Worm (Caenorhabditis elegans): ENCODE results near the gene ape-1.
A peak's percentile ranks its signal among the peaks of the same experiment; 100 is the strongest.

The ape-1 gene

ce11 chrV:11638634-11639117, 37.1 kb upstream of the ape-1 start:
- TF ChIP-seq nfya-1 (tag; optimal IDR thresholded peaks at IDR 0.05; ENCODE audit: insufficient read depth), result peak; percentile 73
- no peak for TF ChIP-seq elt-2 (tag; optimal IDR thresholded peaks at IDR 0.05)
- TF ChIP-seq ceh-28 (tag; optimal IDR thresholded peaks at IDR 0.05), result no peak
- TF ChIP-seq eor-1 (tag; optimal IDR thresholded peaks at IDR 0.05), result no peak
- no peak for TF ChIP-seq nhr-67 (tag; optimal IDR thresholded peaks at IDR 0.05)
- TF ChIP-seq nhr-43 (tag; optimal IDR thresholded peaks at IDR 0.05; ENCODE audit: poor library complexity, severe bottlenecking), result no peak
- TF ChIP-seq unc-39 (tag; optimal IDR thresholded peaks at IDR 0.05), result no peak
- no peak for TF ChIP-seq mml-1 (tag; optimal IDR thresholded peaks at IDR 0.05)
- no peak for TF ChIP-seq ZK546.5 (tag; optimal IDR thresholded peaks at IDR 0.05)
- no peak for TF ChIP-seq nhr-237 (tag; optimal IDR thresholded peaks at IDR 0.05)
- TF ChIP-seq lin-39 (tag; optimal IDR thresholded peaks at IDR 0.05), result peak; percentile 56
- TF ChIP-seq tbx-2 (tag; optimal IDR thresholded peaks at IDR 0.05), result no peak
- TF ChIP-seq lsy-12 (tag; optimal IDR thresholded peaks at IDR 0.05), result peak; percentile 51
- no peak for TF ChIP-seq nhr-12 (tag; optimal IDR thresholded peaks at IDR 0.05)
- TF ChIP-seq jun-1 (tag; optimal IDR thresholded peaks at IDR 0.05), result peak; percentile 38
- TF ChIP-seq snpc-4 (tag; optimal IDR thresholded peaks at IDR 0.05), result peak; percentile 30
- TF ChIP-seq hmg-11 (tag; optimal IDR thresholded peaks at IDR 0.05), result peak; percentile 6
- TF ChIP-seq nhr-11 (tag; optimal IDR thresholded peaks at IDR 0.05), result peak; percentile 65
- no peak for TF ChIP-seq ceh-82 (tag; optimal IDR thresholded peaks at IDR 0.05)
- TF ChIP-seq mdl-1 (tag; optimal IDR thresholded peaks at IDR 0.05), result peak; percentile 18
- no peak for TF ChIP-seq skn-1 (tag; optimal IDR thresholded peaks at IDR 0.05)
- TF ChIP-seq daf-12 (tag; optimal IDR thresholded peaks at IDR 0.05), result no peak
- TF ChIP-seq fkh-2 (tag; optimal IDR thresholded peaks at IDR 0.05), result no peak
- TF ChIP-seq lin-15B (tag; optimal IDR thresholded peaks at IDR 0.05), result no peak
- TF ChIP-seq fkh-10 (GFP tag; optimal IDR thresholded peaks at IDR 0.05), result no peak
- TF ChIP-seq pqm-1 (tag; optimal IDR thresholded peaks at IDR 0.05), result no peak
- no peak for TF ChIP-seq ztf-11 (tag; optimal IDR thresholded peaks at IDR 0.05)
- no peak for TF ChIP-seq fos-1 (tag; optimal IDR thresholded peaks at IDR 0.05)
- no peak for TF ChIP-seq aly-2 (tag; optimal IDR thresholded peaks at IDR 0.05)
- TF ChIP-seq elt-3 (tag; optimal IDR thresholded peaks at IDR 0.05), result no peak
- peak; percentile 83 for TF ChIP-seq pha-4 (tag; optimal IDR thresholded peaks at IDR 0.05)
- peak; percentile 75 for TF ChIP-seq egl-5 (tag; optimal IDR thresholded peaks at IDR 0.05)
- no peak for TF ChIP-seq sea-2 (GFP tag; optimal IDR thresholded peaks at IDR 0.05)
- TF ChIP-seq ceh-9 (tag; optimal IDR thresholded peaks at IDR 0.05), result no peak

ce11 chrV:11641298-11641787, 34.4 kb upstream of the ape-1 start:
- no peak for TF ChIP-seq nhr-77 (tag; optimal IDR thresholded peaks at IDR 0.05)
- no peak for TF ChIP-seq ceh-16 (tag; optimal IDR thresholded peaks at IDR 0.05)
- peak; percentile 5 for TF ChIP-seq unc-62 (GFP tag; optimal IDR thresholded peaks at IDR 0.05)
- TF ChIP-seq elt-2 (tag; optimal IDR thresholded peaks at IDR 0.05), result no peak
- TF ChIP-seq mml-1 (tag; optimal IDR thresholded peaks at IDR 0.05), result no peak
- no peak for TF ChIP-seq nhr-25 (tag; optimal IDR thresholded peaks at IDR 0.05)
- TF ChIP-seq lin-39 (tag; optimal IDR thresholded peaks at IDR 0.05), result peak; percentile 56
- TF ChIP-seq snpc-4 (tag; optimal IDR thresholded peaks at IDR 0.05), result peak; percentile 9
- no peak for TF ChIP-seq ZK546.5 (tag; optimal IDR thresholded peaks at IDR 0.05)
- peak; percentile 25 for TF ChIP-seq tbx-2 (tag; optimal IDR thresholded peaks at IDR 0.05)
- no peak for TF ChIP-seq ceh-28 (tag; optimal IDR thresholded peaks at IDR 0.05)
- TF ChIP-seq nfya-1 (tag; optimal IDR thresholded peaks at IDR 0.05; ENCODE audit: insufficient read depth), result peak; percentile 74
- TF ChIP-seq mdl-1 (tag; optimal IDR thresholded peaks at IDR 0.05), result peak; percentile 54
- no peak for TF ChIP-seq unc-39 (tag; optimal IDR thresholded peaks at IDR 0.05)
- peak; percentile 16 for TF ChIP-seq egl-5 (tag; optimal IDR thresholded peaks at IDR 0.05)
- TF ChIP-seq nhr-237 (tag; optimal IDR thresholded peaks at IDR 0.05), result no peak
- no peak for TF ChIP-seq pqm-1 (tag; optimal IDR thresholded peaks at IDR 0.05)
- TF ChIP-seq fos-1 (tag; optimal IDR thresholded peaks at IDR 0.05), result no peak
- no peak for TF ChIP-seq nhr-28 (tag; optimal IDR thresholded peaks at IDR 0.05)
- TF ChIP-seq egl-27 (tag; optimal IDR thresholded peaks at IDR 0.05), result no peak
- peak; percentile 14 for TF ChIP-seq zag-1 (tag; optimal IDR thresholded peaks at IDR 0.05)
- no peak for TF ChIP-seq aly-2 (tag; optimal IDR thresholded peaks at IDR 0.05)
- no peak for TF ChIP-seq ztf-4 (tag; optimal IDR thresholded peaks at IDR 0.05)
- peak; percentile 36 for TF ChIP-seq lin-15B (tag; optimal IDR thresholded peaks at IDR 0.05)
- TF ChIP-seq fkh-10 (GFP tag; optimal IDR thresholded peaks at IDR 0.05), result peak; percentile 77
- TF ChIP-seq daf-12 (tag; optimal IDR thresholded peaks at IDR 0.05), result no peak
- TF ChIP-seq ztf-11 (tag; optimal IDR thresholded peaks at IDR 0.05), result no peak
- no peak for TF ChIP-seq sea-2 (GFP tag; optimal IDR thresholded peaks at IDR 0.05)
- TF ChIP-seq jun-1 (tag; optimal IDR thresholded peaks at IDR 0.05), result no peak
- TF ChIP-seq nhr-23 (tag; optimal IDR thresholded peaks at IDR 0.05), result no peak
- no peak for TF ChIP-seq nhr-67 (tag; optimal IDR thresholded peaks at IDR 0.05)
- TF ChIP-seq R02D3.7 (tag; optimal IDR thresholded peaks at IDR 0.05), result no peak
- no peak for TF ChIP-seq elt-1 (tag; optimal IDR thresholded peaks at IDR 0.05)
- TF ChIP-seq hmg-11 (tag; optimal IDR thresholded peaks at IDR 0.05), result peak; percentile 27
- no peak for TF ChIP-seq lsy-12 (tag; optimal IDR thresholded peaks at IDR 0.05)
- no peak for TF ChIP-seq elt-3 (tag; optimal IDR thresholded peaks at IDR 0.05)
- TF ChIP-seq nhr-12 (tag; optimal IDR thresholded peaks at IDR 0.05), result no peak
- TF ChIP-seq pha-4 (tag; optimal IDR thresholded peaks at IDR 0.05), result no peak
- TF ChIP-seq skn-1 (tag; optimal IDR thresholded peaks at IDR 0.05), result peak; percentile 59
- peak; percentile 33 for TF ChIP-seq nhr-11 (tag; optimal IDR thresholded peaks at IDR 0.05)
- TF ChIP-seq ceh-9 (tag; optimal IDR thresholded peaks at IDR 0.05), result no peak
- no peak for TF ChIP-seq ceh-82 (tag; optimal IDR thresholded peaks at IDR 0.05)
- no peak for TF ChIP-seq fkh-2 (tag; optimal IDR thresholded peaks at IDR 0.05)
- TF ChIP-seq nhr-43 (tag; optimal IDR thresholded peaks at IDR 0.05; ENCODE audit: poor library complexity, severe bottlenecking), result no peak
- TF ChIP-seq eor-1 (tag; optimal IDR thresholded peaks at IDR 0.05), result no peak
- TF ChIP-seq ama-1 (optimal IDR thresholded peaks at IDR 0.05), result no peak

All from whole organism, L3 larva.